Fruit fly (Drosophila melanogaster): Measurements from ENCODE around the gene Mi-2.

The Mi-2 gene

dm6 chr3L:19834143-19834794 lies 75.7 kb downstream of the Mi-2 start, which contains the start of the genes trc and CG32221 (continued):
- TF ChIP-seq dimm (GFP tag; IDR thresholded peaks at IDR 0.05): no peak
- TF ChIP-seq D (optimal IDR thresholded peaks at IDR 0.05): no peak
- TF ChIP-seq D (GFP tag; optimal IDR thresholded peaks at IDR 0.05): no peak
- TF ChIP-seq Poxn (GFP tag; IDR thresholded peaks at IDR 0.05): no peak
- TF ChIP-seq ato (GFP tag; IDR thresholded peaks at IDR 0.05; ENCODE audit: partially characterized antibody): no peak
- TF ChIP-seq CG17359 (tag; optimal IDR thresholded peaks at IDR 0.05): peak; percentile 33
- peak; percentile 81 for TF ChIP-seq bbx (GFP tag; IDR thresholded peaks at IDR 0.05; ENCODE audit: partially characterized antibody)
- TF ChIP-seq CG17912 (GFP tag; optimal IDR thresholded peaks at IDR 0.05): peak; percentile 91
- TF ChIP-seq pho (GFP tag; optimal IDR thresholded peaks at IDR 0.05): peak; percentile 11
- TF ChIP-seq pan (optimal IDR thresholded peaks at IDR 0.05): no peak
- peak in 1 of 2 experiments; percentile 7 for TF ChIP-seq pan (GFP tag; optimal IDR thresholded peaks at IDR 0.05 in 1 of 2, IDR thresholded peaks at IDR 0.05 in 1 of 2)
- TF ChIP-seq bsh (GFP tag; optimal IDR thresholded peaks at IDR 0.05): no peak
- TF ChIP-seq Hey (tag; optimal IDR thresholded peaks at IDR 0.05): no peak
- peak; percentile 19 to 43 for TF ChIP-seq dpn (GFP tag; optimal IDR thresholded peaks at IDR 0.05)
- TF ChIP-seq Stat92E (GFP tag; optimal IDR thresholded peaks at IDR 0.05): no peak
- TF ChIP-seq onecut (GFP tag; IDR thresholded peaks at IDR 0.05): peak; percentile 71
- no peak for TF ChIP-seq CG3838 (GFP tag; optimal IDR thresholded peaks at IDR 0.05)
- TF ChIP-seq inv (GFP tag; IDR thresholded peaks at IDR 0.05; ENCODE audit: partially characterized antibody): peak; percentile 66; the same call in 1 of the 2 replicates
- TF ChIP-seq CG7963 (GFP tag; IDR thresholded peaks at IDR 0.05; ENCODE audit: partially characterized antibody): peak; percentile 63; the same call in 2 of the 3 replicates
- no peak for TF ChIP-seq Camta (GFP tag; optimal IDR thresholded peaks at IDR 0.05)
- TF ChIP-seq row (GFP tag; IDR thresholded peaks at IDR 0.05): peak; percentile 83
- TF ChIP-seq sug (tag; optimal IDR thresholded peaks at IDR 0.05): peak; percentile 74
- TF ChIP-seq Ada2b (GFP tag; IDR thresholded peaks at IDR 0.05): no peak
- TF ChIP-seq CG12744 (GFP tag; optimal IDR thresholded peaks at IDR 0.05): no peak
- peak; percentile 10 for TF ChIP-seq CG15696 (tag; optimal IDR thresholded peaks at IDR 0.05)
- TF ChIP-seq CG30020 (tag; optimal IDR thresholded peaks at IDR 0.05): peak; percentile 31
- TF ChIP-seq ro (GFP tag; IDR thresholded peaks at IDR 0.05): no peak
- TF ChIP-seq Sox100B (GFP tag; optimal IDR thresholded peaks at IDR 0.05): no peak
- TF ChIP-seq ham (GFP tag; IDR thresholded peaks at IDR 0.05): no peak
- TF ChIP-seq dmrt99B (tag; optimal IDR thresholded peaks at IDR 0.05): no peak
- no peak for TF ChIP-seq vfl (GFP tag; optimal IDR thresholded peaks at IDR 0.05)
- TF ChIP-seq CG1603 (tag; optimal IDR thresholded peaks at IDR 0.05): no peak
- TF ChIP-seq pnt (GFP tag; optimal IDR thresholded peaks at IDR 0.05): no peak
- no peak for TF ChIP-seq unpg (GFP tag; optimal IDR thresholded peaks at IDR 0.05)
- no peak for TF ChIP-seq Usf (GFP tag; optimal IDR thresholded peaks at IDR 0.05)
- no peak for TF ChIP-seq CG10959 (GFP tag; IDR thresholded peaks at IDR 0.05)
- no peak for TF ChIP-seq fu2 (GFP tag; optimal IDR thresholded peaks at IDR 0.05)
- TF ChIP-seq jigr1 (GFP tag; IDR thresholded peaks at IDR 0.05): no peak
- no peak for TF ChIP-seq sens-2 (GFP tag; IDR thresholded peaks at IDR 0.05)
- TF ChIP-seq sima (GFP tag; optimal IDR thresholded peaks at IDR 0.05): no peak
- TF ChIP-seq NC2β (GFP tag; optimal IDR thresholded peaks at IDR 0.05): no peak
- TF ChIP-seq bcd (GFP tag; optimal IDR thresholded peaks at IDR 0.05): no peak
- TF ChIP-seq CG31388 (GFP tag; optimal IDR thresholded peaks at IDR 0.05): no peak
- TF ChIP-seq fd64A (GFP tag; optimal IDR thresholded peaks at IDR 0.05): no peak
- peak; percentile 49 for TF ChIP-seq Aef1 (GFP tag; IDR thresholded peaks at IDR 0.05)
- no peak for TF ChIP-seq bowl (GFP tag; IDR thresholded peaks at IDR 0.05)
- TF ChIP-seq ttk (GFP tag; IDR thresholded peaks at IDR 0.05): peak; percentile 43; the same call in 1 of the 2 replicates
- no peak for TF ChIP-seq esg (GFP tag; conservative IDR thresholded peaks at IDR 0.05)
- no peak for TF ChIP-seq ERR (GFP tag; optimal IDR thresholded peaks at IDR 0.05)
- TF ChIP-seq tin (GFP tag; optimal IDR thresholded peaks at IDR 0.05): peak; percentile 34
- TF ChIP-seq phol (tag; optimal IDR thresholded peaks at IDR 0.05): peak; percentile 50

Measured in whole organism, embryonic.